Worm (Caenorhabditis elegans): ENCODE data around the gene hrg-2.

ce11 chrV:12408996-12409395, 1.3 kb downstream of the hrg-2 start:
- no peak for TF ChIP-seq nhr-12 (tag; optimal IDR thresholded peaks at IDR 0.05)
- no peak for TF ChIP-seq flh-1 (GFP tag; optimal IDR thresholded peaks at IDR 0.05)
- no peak for TF ChIP-seq ces-1 (GFP tag; optimal IDR thresholded peaks at IDR 0.05)
- TF ChIP-seq nhr-28 (tag; optimal IDR thresholded peaks at IDR 0.05): no peak
